Worm (Caenorhabditis elegans) whole organism, early embryonic: ENCODE measurements around the gene R186.8.

ENCODE experiments used
- B0310.2 ChIP-seq: sonication (generic microtip); optimal IDR thresholded peaks from 2 replicates; lab custom pipeline; 2016; ENCODE audit warnings: mild to moderate bottlenecking, missing genetic modification characterization, missing compliant biosample characterization
- F13C5.2 ChIP-seq: sonication (generic microtip); optimal IDR thresholded peaks from 2 replicates; lab custom pipeline; 2017; ENCODE audit warnings: mild to moderate bottlenecking, missing genetic modification characterization, inconsistent platforms, missing compliant biosample characterization
- aly-1 ChIP-seq: sonication (generic microtip); optimal IDR thresholded peaks from 2 replicates; lab custom pipeline; 2016; ENCODE audit warnings: missing genetic modification characterization, missing compliant biosample characterization
- ama-1 ChIP-seq: fragments of 150-350 bp; optimal IDR thresholded peaks from 2 replicates; lab custom pipeline; 2014
- ets-7 ChIP-seq: sonication (generic microtip); optimal IDR thresholded peaks from 2 replicates; lab custom pipeline; 2016; ENCODE audit warnings: missing genotype, missing genetic modification characterization, missing compliant biosample characterization
- flt-1 ChIP-seq: fragments of 200-800 bp; sonication (Bioruptor generic); IDR thresholded peaks from 2 replicates; pipeline ENCODE4 v1.3.6; 2022; ENCODE audit warnings: missing genetic modification characterization, missing compliant biosample characterization
- hmbx-1 ChIP-seq: sonication (generic microtip); optimal IDR thresholded peaks from 2 replicates; lab custom pipeline; 2016; ENCODE audit warnings: mild to moderate bottlenecking, missing genetic modification characterization, missing compliant biosample characterization
- hmg-4 ChIP-seq: fragments of 200-800 bp; sonication (Bioruptor generic); optimal IDR thresholded peaks from 2 replicates; lab custom pipeline; 2018; ENCODE audit warnings: mild to moderate bottlenecking, missing genetic modification characterization, missing compliant biosample characterization
- hnd-1 ChIP-seq: sonication (generic microtip); optimal IDR thresholded peaks from 2 replicates; lab custom pipeline; 2016; ENCODE audit warnings: missing genetic modification characterization, missing compliant biosample characterization
- pes-1 ChIP-seq: fragments of 200-800 bp; sonication (Bioruptor generic); IDR thresholded peaks from 2 replicates; pipeline ENCODE4 v1.3.6; 2022; ENCODE audit warnings: missing genetic modification reagents, missing genetic modification characterization, missing compliant biosample characterization
- scrt-1 ChIP-seq: fragments of 200-800 bp; sonication (Bioruptor generic); IDR thresholded peaks from 2 replicates; pipeline ENCODE4 v1.3.6; 2022; ENCODE audit warnings: missing genetic modification characterization, missing compliant biosample characterization
- sea-1 ChIP-seq: fragments of 200-800 bp; sonication (Bioruptor generic); conservative IDR thresholded peaks from 2 replicates; pipeline ENCODE4 v1.3.6; 2022; ENCODE audit warnings: missing genetic modification characterization, missing compliant biosample characterization
- tbx-37 ChIP-seq: fragments of 200-800 bp; sonication (Bioruptor generic); conservative IDR thresholded peaks from 2 replicates; pipeline ENCODE4 v1.3.6; 2022; ENCODE audit warnings: missing genetic modification reagents, missing genetic modification characterization, missing compliant biosample characterization
- tra-4 ChIP-seq: sonication (generic microtip); optimal IDR thresholded peaks from 2 replicates; lab custom pipeline; 2017; ENCODE audit warnings: missing genetic modification characterization, missing compliant biosample characterization

DNA sequence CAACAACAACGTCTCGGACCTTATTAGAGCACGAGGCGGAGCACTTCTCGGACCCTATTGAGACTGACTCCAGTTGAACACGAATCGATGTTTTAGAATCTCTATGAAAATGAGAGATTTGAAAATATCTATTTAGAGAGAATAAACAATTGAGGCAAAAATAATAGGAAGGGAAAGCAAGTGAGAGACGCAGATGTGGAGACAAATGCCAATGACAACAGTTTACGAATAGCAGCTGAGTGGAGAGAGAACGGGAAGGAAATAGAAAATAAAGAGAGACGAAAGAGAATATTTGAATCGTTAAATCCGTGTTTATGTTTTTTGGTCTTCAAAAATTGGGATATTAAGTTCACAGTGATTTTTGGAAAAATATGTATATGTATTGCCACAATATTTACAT, 42.1 kb upstream of the R186.8 start:
- no peak for TF ChIP-seq ama-1 (lab: Kevin White, UChicago)
- TF ChIP-seq scrt-1 (GFP tag; lab: Robert Waterston, UW) = no peak
- TF ChIP-seq F13C5.2 (tag; lab: Kevin White, UChicago) = no peak
- no peak for TF ChIP-seq sea-1 (GFP tag; lab: Robert Waterston, UW)
- TF ChIP-seq tra-4 (tag; lab: Kevin White, UChicago) = no peak
- TF ChIP-seq flt-1 (GFP tag; lab: Robert Waterston, UW) = no peak
- TF ChIP-seq pes-1 (GFP tag; lab: Robert Waterston, UW) = no peak
- no peak for TF ChIP-seq hmbx-1
- TF ChIP-seq tbx-37 (GFP tag; lab: Robert Waterston, UW) = no peak
- TF ChIP-seq aly-1 (tag; lab: Kevin White, UChicago) = no peak
- no peak for TF ChIP-seq ets-7 (tag; lab: Kevin White, UChicago)
- no peak for TF ChIP-seq B0310.2
- no peak for TF ChIP-seq hmg-4 (GFP tag; lab: Kevin White, UChicago)
- no peak for TF ChIP-seq hnd-1 (tag; lab: Kevin White, UChicago)
